Worm (Caenorhabditis elegans): ENCODE measurements around the gene immp-2.

Gene immp-2

DNA sequence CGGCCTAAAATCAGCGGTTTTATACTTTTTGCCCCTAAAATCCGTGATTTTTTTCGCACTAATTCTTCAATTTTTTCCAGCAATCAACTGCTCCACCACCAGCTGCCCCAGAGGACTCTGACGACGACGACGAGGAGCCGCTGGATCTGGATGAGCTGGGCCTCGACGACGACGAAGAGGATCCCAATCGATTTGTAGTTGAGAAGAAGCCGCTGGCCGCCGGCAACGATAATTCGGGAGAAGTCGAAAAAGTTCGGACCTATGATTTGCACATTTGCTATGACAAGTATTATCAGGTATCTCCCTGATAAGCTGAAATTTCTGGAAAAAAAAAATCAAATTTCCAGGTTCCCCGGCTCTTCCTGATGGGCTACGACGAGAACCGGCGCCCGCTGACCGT is 6.1 kb upstream of the immp-2 start:
- TF ChIP-seq W03F9.2 (tag; optimal IDR thresholded peaks at IDR 0.05) = no peak
- no peak for TF ChIP-seq dao-5 (tag; optimal IDR thresholded peaks at IDR 0.05)
- TF ChIP-seq him-1 (tag; optimal IDR thresholded peaks at IDR 0.05) = no peak

DNA sequence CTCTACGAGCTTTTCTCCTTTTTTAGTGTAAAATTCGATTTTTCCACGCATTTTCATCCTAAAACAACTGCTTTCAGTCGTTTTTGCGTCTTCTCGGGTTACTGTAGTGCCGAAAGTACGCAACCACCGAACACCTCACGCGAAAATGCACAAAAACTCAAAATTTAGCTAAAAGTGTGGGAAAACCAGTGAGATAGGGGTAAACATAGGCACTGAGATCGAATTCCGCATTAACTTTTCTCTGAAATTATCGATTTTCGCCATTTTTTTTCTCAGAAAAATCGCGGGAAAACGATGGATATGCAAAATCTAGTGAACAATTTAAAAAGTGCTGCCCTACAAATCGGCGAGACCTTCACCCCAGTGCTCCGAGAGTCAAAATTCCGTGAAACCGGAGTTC is 4.6 kb upstream of the immp-2 start, which contains the start of gene atg-3:
Gene atg-3 (plus strand): TSS at position 301 of the 400 bp plus-strand sequence.
- TF ChIP-seq dao-5 (tag; optimal IDR thresholded peaks at IDR 0.05) (no peak), him-1 (tag; optimal IDR thresholded peaks at IDR 0.05) (no peak), W03F9.2 (tag; optimal IDR thresholded peaks at IDR 0.05) (no peak)

- TF ChIP-seq him-1 (tag; optimal IDR thresholded peaks at IDR 0.05) (no peak), W03F9.2 (tag; optimal IDR thresholded peaks at IDR 0.05) (no peak), dao-5 (tag; optimal IDR thresholded peaks at IDR 0.05) (no peak)
These were observed 3.9 kb upstream of the immp-2 start, which contains the start of gene Y55F3AM.9 for ce11 chrIV:1009546-1009945. Gene Y55F3AM.9 (minus strand): TSS chrIV:1009734.

ce11 chrIV:1006662-1007061 is 1.0 kb upstream of the immp-2 start:
- TF ChIP-seq him-1 (tag; optimal IDR thresholded peaks at IDR 0.05) = no peak
- no peak for TF ChIP-seq dao-5 (tag; optimal IDR thresholded peaks at IDR 0.05)
- no peak for TF ChIP-seq W03F9.2 (tag; optimal IDR thresholded peaks at IDR 0.05)

DNA sequence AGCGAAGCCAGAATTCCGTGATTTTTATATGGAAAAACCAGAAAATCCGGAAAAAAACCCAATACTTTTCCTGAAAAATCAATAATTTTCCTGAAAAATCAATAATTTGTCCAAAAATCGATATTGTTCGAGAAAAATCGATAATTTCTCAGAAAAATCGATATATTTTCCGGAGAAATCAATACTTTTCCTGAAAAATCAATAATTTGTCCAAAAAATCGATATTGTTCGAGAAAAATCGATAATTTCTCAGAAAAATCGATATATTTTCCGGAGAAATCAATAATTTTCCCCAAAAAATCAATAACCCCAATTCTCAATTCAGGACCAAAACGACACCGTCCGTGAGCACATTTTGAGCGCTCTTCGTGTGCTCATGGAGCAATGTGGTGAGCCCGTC is 5.2 kb downstream of the immp-2 start:
- TF ChIP-seq dao-5 (tag; optimal IDR thresholded peaks at IDR 0.05) (no peak), him-1 (tag; optimal IDR thresholded peaks at IDR 0.05) (no peak), W03F9.2 (tag; optimal IDR thresholded peaks at IDR 0.05) (no peak)

DNA sequence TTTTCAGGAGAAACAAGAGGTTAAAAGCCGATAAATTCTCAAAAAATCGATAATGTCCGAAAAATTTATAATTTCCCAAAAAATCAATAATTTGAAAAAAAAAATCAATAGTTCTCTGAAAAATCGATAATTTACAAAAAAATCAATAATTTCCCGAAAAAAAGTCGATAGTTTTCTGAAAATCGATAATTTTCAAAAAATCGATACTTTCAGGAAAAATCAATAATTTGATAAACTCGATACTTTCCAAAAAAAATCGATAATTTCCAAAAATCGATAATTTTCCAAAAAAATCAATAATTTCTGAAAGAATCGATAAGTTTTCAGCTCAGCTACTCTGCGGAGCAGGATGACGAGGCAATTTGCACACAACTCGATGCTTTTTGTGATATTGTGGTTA is 6.0 kb downstream of the immp-2 start:
- no peak for TF ChIP-seq W03F9.2 (tag; optimal IDR thresholded peaks at IDR 0.05)
- no peak for TF ChIP-seq him-1 (tag; optimal IDR thresholded peaks at IDR 0.05)
- no peak for TF ChIP-seq dao-5 (tag; optimal IDR thresholded peaks at IDR 0.05)

- TF ChIP-seq dao-5 (tag; optimal IDR thresholded peaks at IDR 0.05) (no peak), him-1 (tag; optimal IDR thresholded peaks at IDR 0.05) (no peak), W03F9.2 (tag; optimal IDR thresholded peaks at IDR 0.05) (no peak)
These were observed 6.7 kb downstream of the immp-2 start, which contains the start of gene Y55F3AM.5 for ce11 chrIV:998914-999313. Gene Y55F3AM.5 (plus strand): TSS chrIV:999214.

DNA sequence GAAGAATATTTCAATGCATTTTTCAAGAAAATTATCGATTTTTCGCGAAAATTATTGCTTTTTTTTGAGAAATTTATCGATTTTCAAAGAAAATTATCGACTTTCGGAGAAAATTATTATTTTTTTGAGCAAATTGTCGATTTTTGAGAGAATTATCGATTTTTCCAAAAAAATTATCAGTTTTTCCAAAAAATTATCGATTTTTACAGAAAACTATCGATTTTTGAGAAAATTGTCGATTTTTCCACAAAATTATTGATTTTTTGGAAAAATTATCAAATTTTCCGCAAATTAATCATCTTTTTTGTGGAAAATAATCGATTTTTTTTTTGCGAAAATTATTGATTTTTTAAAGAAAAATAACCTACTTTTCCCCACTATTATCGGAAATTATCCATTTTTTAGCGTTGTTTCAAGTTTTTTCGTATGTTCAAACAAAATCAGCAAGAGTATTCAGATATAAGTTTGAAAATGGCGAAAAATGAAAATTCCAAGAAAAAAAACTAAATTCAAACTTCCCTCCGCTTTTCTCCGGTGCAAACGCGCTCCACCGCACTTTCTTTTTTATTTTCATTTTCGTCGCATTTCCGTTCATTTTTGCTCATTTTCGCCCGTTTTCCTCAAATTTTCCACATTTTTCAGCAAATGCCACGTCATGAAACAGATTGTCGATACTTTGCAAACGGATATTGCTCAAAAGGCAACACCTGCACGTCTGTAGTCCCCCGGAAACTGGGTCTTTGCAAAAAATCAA is 13.8 kb downstream of the immp-2 start, which contains the start of gene lep-2:
Gene lep-2 (plus strand): TSS at position 637 of the 754 bp plus-strand sequence.
- TF ChIP-seq dao-5 (tag; optimal IDR thresholded peaks at IDR 0.05) = no peak
- no peak for TF ChIP-seq W03F9.2 (tag; optimal IDR thresholded peaks at IDR 0.05)
- TF ChIP-seq him-1 (tag; optimal IDR thresholded peaks at IDR 0.05) = no peak

- TF ChIP-seq W03F9.2 (tag; optimal IDR thresholded peaks at IDR 0.05) (peak; percentile 3), dao-5 (tag; optimal IDR thresholded peaks at IDR 0.05) (no peak), him-1 (tag; optimal IDR thresholded peaks at IDR 0.05) (no peak)
These were observed 14.4 kb downstream of the immp-2 start for ce11 chrIV:991181-991642.

ce11 chrIV:990352-990751 is 15.3 kb downstream of the immp-2 start, which contains the start of gene egrh-2:
Gene egrh-2 (minus strand): TSS chrIV:990452.
- TF ChIP-seq him-1 (tag; optimal IDR thresholded peaks at IDR 0.05) = no peak
- no peak for TF ChIP-seq dao-5 (tag; optimal IDR thresholded peaks at IDR 0.05)
- no peak for TF ChIP-seq W03F9.2 (tag; optimal IDR thresholded peaks at IDR 0.05)

- no peak for TF ChIP-seq dao-5 (tag; optimal IDR thresholded peaks at IDR 0.05)
- no peak for TF ChIP-seq him-1 (tag; optimal IDR thresholded peaks at IDR 0.05)
- no peak for TF ChIP-seq W03F9.2 (tag; optimal IDR thresholded peaks at IDR 0.05)
These were observed 22.1 kb downstream of the immp-2 start for ce11 chrIV:983558-983957.

- TF ChIP-seq W03F9.2 (tag; optimal IDR thresholded peaks at IDR 0.05) = no peak
- TF ChIP-seq him-1 (tag; optimal IDR thresholded peaks at IDR 0.05) = no peak
- TF ChIP-seq dao-5 (tag; optimal IDR thresholded peaks at IDR 0.05) = no peak
These were observed 29.3 kb downstream of the immp-2 start for ce11 chrIV:976372-976771.

DNA sequence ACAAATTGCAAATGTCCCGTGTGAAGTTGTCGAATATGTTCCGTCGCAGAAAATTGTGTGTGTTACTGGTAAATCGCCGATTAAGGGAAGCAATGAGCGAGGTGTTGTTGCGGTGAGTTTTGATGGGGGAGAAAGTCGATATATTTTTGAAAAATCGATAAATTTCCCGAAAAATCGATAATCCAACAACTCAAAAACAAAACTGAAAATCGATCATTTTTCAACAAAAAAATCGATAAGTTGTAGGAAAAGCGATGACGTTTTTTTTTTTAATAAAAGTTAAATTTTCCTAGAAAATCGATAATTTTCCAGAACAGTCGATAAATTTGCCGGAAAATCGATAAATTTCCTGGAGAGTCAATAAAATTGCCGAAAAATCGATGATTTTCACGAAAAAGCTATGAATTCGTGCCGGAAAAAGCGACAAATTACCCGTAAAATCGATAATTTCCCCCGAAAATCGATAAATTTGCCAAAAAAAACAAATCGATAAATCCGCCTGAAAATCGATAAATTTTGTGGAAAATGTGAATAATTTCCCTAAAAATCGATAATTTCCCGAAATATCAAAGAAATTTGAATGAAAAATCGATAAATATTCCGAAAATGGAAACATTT is 32.7 kb downstream of the immp-2 start:
- no peak for TF ChIP-seq him-1 (tag; optimal IDR thresholded peaks at IDR 0.05)
- TF ChIP-seq W03F9.2 (tag; optimal IDR thresholded peaks at IDR 0.05) = no peak
- TF ChIP-seq dao-5 (tag; optimal IDR thresholded peaks at IDR 0.05) = no peak

DNA sequence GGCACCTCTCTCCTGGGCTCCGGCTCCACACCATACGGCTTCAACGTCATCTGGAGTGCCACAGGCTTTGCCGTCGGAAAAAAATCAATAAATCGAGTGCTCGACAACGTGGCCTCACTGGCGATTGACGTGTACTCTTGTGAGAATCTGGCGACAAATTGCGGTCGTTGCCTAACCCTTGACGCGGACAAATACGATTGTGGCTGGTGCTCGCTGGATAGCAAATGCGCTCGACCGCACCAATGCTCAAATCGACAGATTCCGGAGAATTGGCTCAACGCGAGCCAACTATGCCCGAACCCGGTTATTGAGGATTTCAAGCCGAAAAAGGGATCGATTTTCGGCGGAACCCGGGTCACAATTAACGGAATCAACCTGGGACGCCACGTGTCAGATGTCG is 33.3 kb downstream of the immp-2 start:
- no peak for TF ChIP-seq W03F9.2 (tag; optimal IDR thresholded peaks at IDR 0.05)
- TF ChIP-seq dao-5 (tag; optimal IDR thresholded peaks at IDR 0.05) = no peak
- TF ChIP-seq him-1 (tag; optimal IDR thresholded peaks at IDR 0.05) = no peak
